Fruit fly (Drosophila melanogaster): ENCODE results near the gene Ccp84Ag.

Gene Ccp84Ag

DNA sequence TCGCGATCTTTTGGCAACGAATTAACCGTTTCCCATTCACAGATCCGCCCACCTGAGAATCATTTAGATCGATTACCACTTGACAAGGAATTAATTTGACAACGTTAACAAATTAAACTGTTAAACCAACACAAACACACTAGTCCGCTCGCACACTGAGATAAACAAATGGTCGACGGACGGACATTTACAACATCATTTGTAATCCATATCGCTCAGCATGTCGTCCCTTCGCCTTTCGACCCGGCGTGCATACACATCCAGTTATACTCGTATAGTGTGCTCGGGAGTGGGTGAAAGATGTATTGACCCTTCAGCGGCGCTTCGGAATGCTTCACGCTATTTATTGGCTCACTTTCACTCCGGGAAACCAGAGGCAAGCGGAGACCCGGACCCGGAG, 49.2 kb downstream of the Ccp84Ag start:
- TF ChIP-seq CG17801 (GFP tag; optimal IDR thresholded peaks at IDR 0.05; ENCODE audit: partially characterized antibody) = no peak
